Worm (Caenorhabditis elegans): Measurements from ENCODE around the gene haly-1.

- TF ChIP-seq ceh-9 (tag; optimal IDR thresholded peaks at IDR 0.05), result no peak
- no peak for TF ChIP-seq elt-3 (tag; optimal IDR thresholded peaks at IDR 0.05)
- TF ChIP-seq sea-2 (GFP tag; optimal IDR thresholded peaks at IDR 0.05), result no peak
- no peak for TF ChIP-seq nhr-12 (tag; optimal IDR thresholded peaks at IDR 0.05)
- no peak for TF ChIP-seq tbx-2 (tag; optimal IDR thresholded peaks at IDR 0.05)
- no peak for TF ChIP-seq ama-1 (optimal IDR thresholded peaks at IDR 0.05)
- no peak for TF ChIP-seq aly-2 (tag; optimal IDR thresholded peaks at IDR 0.05)
- TF ChIP-seq nhr-25 (tag; optimal IDR thresholded peaks at IDR 0.05), result no peak
These were observed 8.2 kb downstream of the haly-1 start, which contains the start of gene F47B10.6 for ce11 chrX:10888201-10888600.

Measured in whole organism, L3 larva.